Worm (Caenorhabditis elegans): ENCODE data around the gene ttll-11.
A peak's percentile ranks its signal among the peaks of the same experiment; 100 is the strongest.

ttll-11 gene

ce11 chrIV:8740952-8741438 is 43.5 kb downstream of the ttll-11 start, which contains the start of gene F21D5.6 (continued):
- TF ChIP-seq hsf-1 (GFP tag; IDR thresholded peaks at IDR 0.05) (no peak), F37B4.10 (GFP tag; IDR thresholded peaks at IDR 0.05) (no peak), B0336.3 (GFP tag; IDR thresholded peaks at IDR 0.05) (0 out of 2 replicates have a peak, but pooled peaks have one; percentile 24), F49E8.2 (tag; optimal IDR thresholded peaks at IDR 0.05; ENCODE audit: insufficient read depth) (no peak), B0019.2 (GFP tag; conservative IDR thresholded peaks at IDR 0.05) (no peak), egrh-3 (GFP tag; IDR thresholded peaks at IDR 0.05) (no peak), nhr-179 (tag; optimal IDR thresholded peaks at IDR 0.05) (no peak), tbx-9 (tag; optimal IDR thresholded peaks at IDR 0.05; ENCODE audit: borderline replicate concordance) (no peak), B0035.1 (tag; optimal IDR thresholded peaks at IDR 0.05) (no peak), zim-3 (tag; optimal IDR thresholded peaks at IDR 0.05) (no peak), zfh-2 (GFP tag; conservative IDR thresholded peaks at IDR 0.05) (no peak), K12H6.12 (tag; optimal IDR thresholded peaks at IDR 0.05) (no peak), ceh-27 (GFP tag; optimal IDR thresholded peaks at IDR 0.05) (no peak), aptf-2 (GFP tag; conservative IDR thresholded peaks at IDR 0.05) (no peak), cebp-1 (GFP tag; IDR thresholded peaks at IDR 0.05) (no peak), cebp-1 (tag; optimal IDR thresholded peaks at IDR 0.05) (peak; percentile 13), rpc-1 (optimal IDR thresholded peaks at IDR 0.05) (no peak), rpc-1 (tag; optimal IDR thresholded peaks at IDR 0.05) (no peak), sptf-2 (GFP tag; optimal IDR thresholded peaks at IDR 0.05) (no peak), cebp-2 (GFP tag; IDR thresholded peaks at IDR 0.05) (no peak), snpc-3.4 (tag; optimal IDR thresholded peaks at IDR 0.05) (peak; percentile 8), lin-35 (GFP tag; optimal IDR thresholded peaks at IDR 0.05) (peak in 1 of 3 experiments; percentile 48), nhr-90 (tag; optimal IDR thresholded peaks at IDR 0.05) (no peak), attf-3 (GFP tag; conservative IDR thresholded peaks at IDR 0.05) (no peak), let-526 (GFP tag; IDR thresholded peaks at IDR 0.05) (no peak), ztf-25 (GFP tag; IDR thresholded peaks at IDR 0.05) (no peak), bed-1 (GFP tag; IDR thresholded peaks at IDR 0.05) (no peak), lir-1 (GFP tag; conservative IDR thresholded peaks at IDR 0.05) (no peak), ZK185.1 (tag; optimal IDR thresholded peaks at IDR 0.05; ENCODE audit: poor library complexity, severe bottlenecking) (no peak), nhr-80 (tag; optimal IDR thresholded peaks at IDR 0.05) (no peak), mel-28 (tag; optimal IDR thresholded peaks at IDR 0.05; ENCODE audit: borderline replicate concordance) (no peak), snpc-4 (GFP tag; optimal IDR thresholded peaks at IDR 0.05) (no peak), snpc-4 (tag; optimal IDR thresholded peaks at IDR 0.05) (no peak), ztf-28 (GFP tag; IDR thresholded peaks at IDR 0.05) (no peak), ztf-3 (GFP tag; optimal IDR thresholded peaks at IDR 0.05) (no peak)

- TF ChIP-seq ceh-100 (GFP tag; IDR thresholded peaks at IDR 0.05) (no peak), lir-1 (GFP tag; conservative IDR thresholded peaks at IDR 0.05) (no peak), sdz-38 (tag; optimal IDR thresholded peaks at IDR 0.05) (no peak), hmg-20 (GFP tag; IDR thresholded peaks at IDR 0.05) (peak; percentile 29; the same call in 1 of the 2 replicates), ztf-28 (GFP tag; IDR thresholded peaks at IDR 0.05) (no peak), ceh-91 (GFP tag; IDR thresholded peaks at IDR 0.05) (no peak), F33H1.4 (GFP tag; IDR thresholded peaks at IDR 0.05) (peak; percentile 41), pbrm-1 (GFP tag; IDR thresholded peaks at IDR 0.05) (0 out of 2 replicates have a peak, but pooled peaks have one; percentile 64), lag-1 (GFP tag; IDR thresholded peaks at IDR 0.05) (no peak), F23B12.7 (tag; optimal IDR thresholded peaks at IDR 0.05; ENCODE audit: insufficient read depth) (peak; percentile 63), F55B11.4 (tag; optimal IDR thresholded peaks at IDR 0.05; ENCODE audit: borderline replicate concordance, insufficient read depth) (no peak), ceh-27 (GFP tag; optimal IDR thresholded peaks at IDR 0.05) (peak; percentile 43), F57C9.4 (tag; optimal IDR thresholded peaks at IDR 0.05) (no peak), gei-17 (GFP tag; optimal IDR thresholded peaks at IDR 0.05) (no peak), lsl-1 (GFP tag; optimal IDR thresholded peaks at IDR 0.05) (peak; percentile 55), snpc-4 (GFP tag; optimal IDR thresholded peaks at IDR 0.05) (no peak), snpc-4 (tag; optimal IDR thresholded peaks at IDR 0.05) (peak in 3 of 4 experiments; percentile 51 to 63 (median 59)), ZK185.1 (tag; optimal IDR thresholded peaks at IDR 0.05; ENCODE audit: poor library complexity, severe bottlenecking) (peak; percentile 63)
These were observed 46.3 kb downstream of the ttll-11 start, which contains the start of gene F21D5.7 for ce11 chrIV:8743654-8744332. TSS of gene F21D5.7 (minus strand) at chrIV:8743704.
